Fruit fly (Drosophila melanogaster) Kc167 (cell line): ENCODE results near the gene CG5445.

Source experiments
- Sin3A ChIP-seq: fragments of >200 bp; optimal IDR thresholded peaks from 2 replicates; lab custom pipeline; 2018; ENCODE audit warnings: missing external identifiers
- insv ChIP-seq: fragments of >200 bp; optimal IDR thresholded peaks from 3 replicates; lab custom pipeline; 2018; ENCODE audit warnings: missing external identifiers
- psq ChIP-seq: fragments of >200 bp; optimal IDR thresholded peaks from 2 replicates; lab custom pipeline; 2017; ENCODE audit warnings: missing external identifiers

DNA sequence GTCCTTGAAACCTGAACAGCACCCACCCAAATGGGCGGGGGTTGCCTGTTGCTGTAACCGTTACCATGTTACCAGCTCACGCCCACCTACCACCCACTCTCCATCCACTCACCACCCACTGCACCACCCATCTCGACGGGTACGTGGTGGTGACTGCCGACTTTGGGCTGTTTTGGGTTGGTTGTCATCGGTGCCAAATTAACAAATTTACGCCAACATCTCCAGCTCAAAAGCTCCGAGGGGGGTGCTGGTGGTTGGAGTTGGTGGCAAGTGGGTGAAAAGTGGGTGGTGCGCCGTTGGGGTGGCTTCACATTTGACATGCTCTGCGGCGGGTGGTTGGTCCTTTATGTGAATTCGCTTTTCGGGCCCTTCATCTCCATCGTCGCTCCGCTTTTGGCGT lies 57.4 kb downstream of the CG5445 start:
- TF ChIP-seq psq (lab: Kevin White, UChicago) (no peak), Sin3A (lab: Kevin White, UChicago) (no peak), insv (no peak)
